Worm (Caenorhabditis elegans): Measurements from ENCODE around the gene F11C7.7.

DNA sequence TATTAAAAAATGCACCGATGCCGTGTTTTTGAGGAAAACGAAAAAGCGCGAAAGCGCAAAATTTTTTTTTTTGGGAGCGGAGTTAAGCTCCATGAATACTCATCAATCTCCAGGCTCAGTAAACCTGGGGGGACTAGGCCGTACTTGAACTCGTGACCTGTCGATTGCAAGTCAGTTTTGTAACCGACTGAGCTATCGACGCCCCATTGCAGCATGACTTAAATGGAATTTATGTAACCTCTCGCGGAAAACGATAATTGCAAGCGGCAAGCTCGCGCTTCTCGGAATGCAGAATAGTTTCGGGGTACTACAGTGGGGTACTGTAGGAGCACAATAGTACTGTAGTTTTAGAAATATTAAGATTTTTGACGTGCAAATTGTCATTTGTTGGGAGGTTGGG is 2.0 kb downstream of the F11C7.7 start:
- TF ChIP-seq ztf-11 (tag; optimal IDR thresholded peaks at IDR 0.05) (no peak), rnt-1 (tag; optimal IDR thresholded peaks at IDR 0.05) (no peak), nhr-90 (tag; optimal IDR thresholded peaks at IDR 0.05; ENCODE audit: poor library complexity) (no peak), lin-15B (tag; optimal IDR thresholded peaks at IDR 0.05) (no peak)

All from whole organism, L1 larva.